Worm (Caenorhabditis elegans) whole organism, late embryonic: ENCODE results near the gene R08F11.4.

Source experiments
- F13H6.1 ChIP-seq: sonication (generic microtip); optimal IDR thresholded peaks from 2 replicates; lab custom pipeline; 2016; ENCODE audit warnings: missing genetic modification characterization, missing compliant biosample characterization
- K09A11.1 ChIP-seq: sonication (generic microtip); optimal IDR thresholded peaks from 2 replicates; lab custom pipeline; 2017; ENCODE audit warnings: antibody characterized with exemption, mild to moderate bottlenecking, missing genetic modification characterization, missing compliant biosample characterization; ENCODE audit not compliant: insufficient read depth
- Y22D7AL.16 ChIP-seq: sonication (generic microtip); optimal IDR thresholded peaks from 2 replicates; lab custom pipeline; 2016; ENCODE audit warnings: missing genetic modification characterization, missing compliant biosample characterization
- ama-1 ChIP-seq: fragments of 150-350 bp; optimal IDR thresholded peaks from 2 replicates; lab custom pipeline; 2014
- ceh-22 ChIP-seq: sonication (generic microtip); optimal IDR thresholded peaks from 2 replicates; lab custom pipeline; 2017; ENCODE audit warnings: missing biosample characterization, missing genetic modification characterization
- ceh-31 ChIP-seq: sonication (generic microtip); optimal IDR thresholded peaks from 2 replicates; lab custom pipeline; 2016; ENCODE audit warnings: missing genetic modification characterization, missing compliant biosample characterization
- ceh-34 ChIP-seq: sonication (generic microtip); optimal IDR thresholded peaks from 2 replicates; lab custom pipeline; 2016; ENCODE audit warnings: mild to moderate bottlenecking, missing genetic modification characterization, missing compliant biosample characterization
- ceh-48 ChIP-seq: sonication (generic microtip); optimal IDR thresholded peaks from 2 replicates; lab custom pipeline; 2016; ENCODE audit warnings: missing genetic modification characterization, inconsistent platforms, missing compliant biosample characterization
- ceh-9 ChIP-seq: sonication (generic microtip); optimal IDR thresholded peaks from 2 replicates; lab custom pipeline; 2016; ENCODE audit warnings: mild to moderate bottlenecking, missing genetic modification characterization, inconsistent platforms, missing compliant biosample characterization
- elt-4 ChIP-seq: sonication (generic microtip); optimal IDR thresholded peaks from 2 replicates; lab custom pipeline; 2016; ENCODE audit warnings: missing genetic modification characterization, missing compliant biosample characterization
- ets-4 ChIP-seq: sonication (generic microtip); optimal IDR thresholded peaks from 2 replicates; lab custom pipeline; 2016; ENCODE audit warnings: missing genetic modification characterization, missing compliant biosample characterization
- fax-1 ChIP-seq: sonication (generic microtip); optimal IDR thresholded peaks from 2 replicates; lab custom pipeline; 2016; ENCODE audit warnings: missing genotype, missing genetic modification characterization, missing compliant biosample characterization
- gmeb-2 ChIP-seq: sonication (generic microtip); optimal IDR thresholded peaks from 2 replicates; lab custom pipeline; 2016; ENCODE audit warnings: missing genetic modification characterization, inconsistent platforms, missing compliant biosample characterization
- hlh-13 ChIP-seq: fragments of 200-800 bp; sonication (Bioruptor generic); optimal IDR thresholded peaks from 2 replicates; lab custom pipeline; 2018; ENCODE audit warnings: mild to moderate bottlenecking, missing genetic modification characterization, missing compliant biosample characterization
- hlh-15 ChIP-seq: sonication (generic microtip); optimal IDR thresholded peaks from 2 replicates; lab custom pipeline; 2016; ENCODE audit warnings: missing genetic modification characterization, missing compliant biosample characterization
- hlh-30 ChIP-seq: sonication (generic microtip); optimal IDR thresholded peaks from 2 replicates; lab custom pipeline; 2017; ENCODE audit warnings: antibody characterized with exemption, missing genetic modification characterization, missing compliant biosample characterization; ENCODE audit not compliant: insufficient read depth
- hlh-6 ChIP-seq: sonication (generic microtip); optimal IDR thresholded peaks from 2 replicates; lab custom pipeline; 2016; ENCODE audit warnings: missing genotype, missing genetic modification characterization, missing compliant biosample characterization
- hlh-8 ChIP-seq: sonication (generic microtip); optimal IDR thresholded peaks from 2 replicates; lab custom pipeline; 2016; ENCODE audit warnings: missing genotype, missing genetic modification characterization, missing compliant biosample characterization
- lim-6 ChIP-seq: sonication (generic microtip); optimal IDR thresholded peaks from 2 replicates; lab custom pipeline; 2016; ENCODE audit warnings: missing genetic modification characterization, missing compliant biosample characterization
- lin-11 ChIP-seq: fragments of 200-800 bp; sonication (Bioruptor generic); optimal IDR thresholded peaks from 2 replicates; lab custom pipeline; 2018; ENCODE audit warnings: mild to moderate bottlenecking, missing genetic modification characterization, missing compliant biosample characterization
- madf-2 ChIP-seq: sonication (generic microtip); optimal IDR thresholded peaks from 2 replicates; lab custom pipeline; 2017; ENCODE audit warnings: missing genetic modification characterization, missing compliant biosample characterization
- mec-3 ChIP-seq: sonication (generic microtip); optimal IDR thresholded peaks from 2 replicates; lab custom pipeline; 2016; ENCODE audit warnings: borderline replicate concordance, missing genetic modification characterization, missing compliant biosample characterization
- nfya-1 ChIP-seq: sonication (generic microtip); optimal IDR thresholded peaks from 2 replicates; lab custom pipeline; 2017; ENCODE audit warnings: missing genetic modification characterization, mild to moderate bottlenecking, missing compliant biosample characterization, antibody characterized with exemption, moderate library complexity
- nhr-11 ChIP-seq: fragments of 150-350 bp; optimal IDR thresholded peaks from 2 replicates; lab custom pipeline; 2014; ENCODE audit warnings: missing biosample characterization, missing genetic modification characterization
- npax-4 ChIP-seq: sonication (generic microtip); optimal IDR thresholded peaks from 2 replicates; lab custom pipeline; 2016; ENCODE audit warnings: missing genetic modification characterization, missing compliant biosample characterization
- pag-3 ChIP-seq: sonication (generic microtip); optimal IDR thresholded peaks from 2 replicates; lab custom pipeline; 2016; ENCODE audit warnings: missing compliant biosample characterization, missing genetic modification characterization, borderline replicate concordance
- pat-9 ChIP-seq: fragments of 200-800 bp; sonication (Bioruptor generic); optimal IDR thresholded peaks from 2 replicates; lab custom pipeline; 2018; ENCODE audit warnings: mild to moderate bottlenecking, missing genetic modification characterization, moderate library complexity, missing compliant biosample characterization
- pax-1 ChIP-seq: fragments of 150-350 bp; optimal IDR thresholded peaks from 2 replicates; lab custom pipeline; 2014; ENCODE audit warnings: missing biosample characterization, missing genetic modification characterization
- pha-4 ChIP-seq: fragments of 150-350 bp; optimal IDR thresholded peaks from 2 replicates; lab custom pipeline; 2018; ENCODE audit warnings: missing biosample characterization, missing genetic modification reagents, missing genetic modification characterization
- pqm-1 ChIP-seq: sonication (generic microtip); optimal IDR thresholded peaks from 2 replicates; lab custom pipeline; 2016; ENCODE audit warnings: missing genetic modification characterization, missing compliant biosample characterization
- pros-1 ChIP-seq: fragments of 150-350 bp; optimal IDR thresholded peaks from 2 replicates; lab custom pipeline; 2014; ENCODE audit warnings: missing biosample characterization, missing genetic modification reagents, missing genetic modification characterization
- ref-2 ChIP-seq: sonication (generic microtip); optimal IDR thresholded peaks from 2 replicates; lab custom pipeline; 2016; ENCODE audit warnings: missing genetic modification characterization, missing compliant biosample characterization
- sdc-2 ChIP-seq: sonication (generic microtip); optimal IDR thresholded peaks from 2 replicates; lab custom pipeline; 2016; ENCODE audit warnings: missing genotype, missing genetic modification characterization, missing compliant biosample characterization
- sox-2 ChIP-seq: fragments of 200-800 bp; sonication (Bioruptor generic); IDR thresholded peaks from 2 replicates; pipeline ENCODE4 v1.3.6; 2022; ENCODE audit warnings: missing genetic modification reagents, missing genetic modification characterization, missing compliant biosample characterization
- sox-4 ChIP-seq: sonication (generic microtip); optimal IDR thresholded peaks from 2 replicates; lab custom pipeline; 2017; ENCODE audit warnings: mild to moderate bottlenecking, missing genetic modification characterization, inconsistent platforms, missing compliant biosample characterization
- syd-9 ChIP-seq: sonication (generic microtip); optimal IDR thresholded peaks from 2 replicates; lab custom pipeline; 2016; ENCODE audit warnings: mild to moderate bottlenecking, missing genetic modification characterization, moderate library complexity, missing compliant biosample characterization
- tbx-7 ChIP-seq: sonication (generic microtip); optimal IDR thresholded peaks from 2 replicates; lab custom pipeline; 2016; ENCODE audit warnings: missing genotype, missing genetic modification characterization, missing compliant biosample characterization
- unc-3 ChIP-seq, 2 experiments: fragments of 200-800 bp in 1 of 2; sonication (Bioruptor generic) in 1 of 2; sonication (generic microtip) in 1 of 2; conservative IDR thresholded peaks in 1 of 2; optimal IDR thresholded peaks in 1 of 2; 2 replicates each; pipeline versions ENCODE4 v1.3.6 to Lab custom; 2016 to 2022; ENCODE audit warnings: missing compliant biosample characterization in 2 of 2, missing genetic modification characterization in 2 of 2, missing genetic modification reagents in 1 of 2
- zip-5 ChIP-seq: sonication (generic microtip); optimal IDR thresholded peaks from 2 replicates; lab custom pipeline; 2016; ENCODE audit warnings: missing genetic modification characterization, missing compliant biosample characterization

Gene R08F11.4

ce11 chrV:3841462-3841861, 36.1 kb upstream of the R08F11.4 start:
- TF ChIP-seq lin-11 (no peak), zip-5 (tag; lab: Kevin White, UChicago) (no peak), ceh-31 (no peak), F13H6.1 (tag; lab: Kevin White, UChicago) (no peak), lim-6 (no peak), mec-3 (tag; lab: Kevin White, UChicago) (no peak), hlh-15 (no peak), K09A11.1 (tag; lab: Kevin White, UChicago) (no peak), hlh-6 (tag; lab: Kevin White, UChicago) (no peak), hlh-30 (tag; lab: Kevin White, UChicago) (no peak), ceh-9 (no peak), pag-3 (tag; lab: Kevin White, UChicago) (no peak), elt-4 (tag; lab: Kevin White, UChicago) (no peak), pros-1 (tag; lab: Kevin White, UChicago) (no peak), Y22D7AL.16 (tag; lab: Kevin White, UChicago) (no peak), sox-2 (GFP tag; lab: Robert Waterston, UW) (no peak), sdc-2 (tag; lab: Kevin White, UChicago) (no peak), ref-2 (tag; lab: Kevin White, UChicago) (no peak), madf-2 (no peak), pqm-1 (tag; lab: Kevin White, UChicago) (no peak)

DNA sequence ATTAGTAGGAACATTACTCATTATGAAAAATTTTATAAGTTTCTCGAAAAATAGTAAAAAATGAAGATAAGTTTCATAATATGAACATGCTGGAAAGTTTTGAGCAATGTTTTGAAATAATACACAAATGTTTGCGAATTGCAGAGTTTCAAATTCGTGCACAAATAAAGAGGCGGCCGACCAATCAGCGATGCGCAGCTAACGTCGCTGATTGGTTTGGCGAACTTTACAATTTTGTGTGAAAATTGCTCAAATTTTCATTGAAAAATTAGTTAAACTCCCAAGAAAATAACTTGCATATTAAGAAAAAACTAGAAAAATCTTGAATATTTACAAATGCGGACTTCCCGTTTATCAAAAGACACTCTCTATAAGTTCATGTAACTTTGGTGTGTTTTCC, 27.3 kb upstream of the R08F11.4 start:
- TF ChIP-seq ref-2 (tag; lab: Kevin White, UChicago): no peak
- no peak for TF ChIP-seq syd-9 (tag; lab: Kevin White, UChicago)
- TF ChIP-seq nfya-1 (tag; lab: Kevin White, UChicago): peak; percentile 78
- no peak for TF ChIP-seq npax-4

ce11 chrV:3832103-3832502, 26.8 kb upstream of the R08F11.4 start:
- no peak for TF ChIP-seq ets-4
- TF ChIP-seq syd-9 (tag; lab: Kevin White, UChicago): no peak
- TF ChIP-seq tbx-7: no peak
- no peak for TF ChIP-seq hlh-8 (tag; lab: Kevin White, UChicago)
- no peak for TF ChIP-seq sox-4 (tag; lab: Kevin White, UChicago)
- TF ChIP-seq gmeb-2 (tag; lab: Kevin White, UChicago): no peak
- TF ChIP-seq ama-1: no peak
- no peak for TF ChIP-seq pag-3 (tag; lab: Kevin White, UChicago)
- no peak for TF ChIP-seq pat-9 (tag; lab: Kevin White, UChicago)
- no peak for TF ChIP-seq lim-6
- no peak for TF ChIP-seq unc-3 (GFP tag; conservative IDR thresholded peaks at IDR 0.05; lab: Robert Waterston, UW)
- TF ChIP-seq unc-3 (tag; optimal IDR thresholded peaks at IDR 0.05; lab: Kevin White, UChicago): no peak
- no peak for TF ChIP-seq ceh-22 (tag; lab: Kevin White, UChicago)
- TF ChIP-seq fax-1 (tag; lab: Kevin White, UChicago): no peak

DNA sequence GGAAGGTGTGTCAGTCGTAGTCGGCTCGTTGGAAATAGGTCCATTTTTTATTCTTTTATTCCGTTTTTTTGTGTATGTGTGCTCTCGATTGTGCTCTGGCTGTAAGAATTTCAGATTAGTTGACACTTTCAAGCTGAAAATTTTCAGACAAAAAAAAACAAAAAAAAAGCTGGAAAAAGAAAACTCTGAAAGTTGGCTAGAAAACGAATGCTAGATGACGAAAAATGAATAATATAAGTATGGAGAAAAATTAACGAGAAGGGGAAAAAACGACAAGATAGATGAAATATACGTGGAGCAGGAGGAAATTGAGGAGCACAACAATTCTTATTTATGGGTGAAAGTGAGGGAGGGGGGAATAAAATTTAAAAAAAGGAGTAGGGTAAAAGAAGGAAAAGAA, 26.3 kb upstream of the R08F11.4 start, which contains the start of gene H10D18.5:
TSS of gene H10D18.5 (minus strand) at position 101 of the 400 bp plus-strand sequence.
- TF ChIP-seq Y22D7AL.16 (tag; lab: Kevin White, UChicago) (no peak), pat-9 (tag; lab: Kevin White, UChicago) (no peak), hlh-13 (no peak), fax-1 (tag; lab: Kevin White, UChicago) (no peak), pha-4 (no peak), zip-5 (tag; lab: Kevin White, UChicago) (no peak), F13H6.1 (tag; lab: Kevin White, UChicago) (no peak), sdc-2 (tag; lab: Kevin White, UChicago) (no peak), ceh-34 (tag; lab: Kevin White, UChicago) (no peak), ceh-48 (no peak), ceh-22 (tag; lab: Kevin White, UChicago) (no peak), K09A11.1 (tag; lab: Kevin White, UChicago) (no peak), nhr-11 (tag; lab: Kevin White, UChicago) (no peak), pax-1 (tag; lab: Kevin White, UChicago) (no peak)
